Fruit fly (Drosophila melanogaster) whole organism, embryonic: Measurements from ENCODE around the gene Atf3.

Source experiments
- Ada2b ChIP-seq: fragments of 200-800 bp; sonication (Bioruptor generic); IDR thresholded peaks from 2 replicates; pipeline ENCODE4 v1.3.6; 2022; ENCODE audit warnings: missing biosample characterization, missing genetic modification characterization
- C15 ChIP-seq: fragments of 200-800 bp; sonication (Bioruptor generic); IDR thresholded peaks from 3 replicates; pipeline ENCODE4 v1.3.6; 2022; ENCODE audit warnings: missing biosample characterization, missing genetic modification characterization
- CG10366 ChIP-seq: fragments of 200-800 bp; sonication (Bioruptor generic); IDR thresholded peaks from 2 replicates; pipeline ENCODE4 v1.3.6; 2022; ENCODE audit warnings: missing biosample characterization, missing genetic modification characterization
- CG10543 ChIP-seq: fragments of 200-800 bp; sonication (Bioruptor generic); optimal IDR thresholded peaks from 3 replicates; lab custom pipeline; 2017; ENCODE audit warnings: missing biosample characterization, mild to moderate bottlenecking, missing genetic modification characterization, moderate library complexity
- CG11085 ChIP-seq: fragments of 200-800 bp; sonication (Bioruptor generic); IDR thresholded peaks from 2 replicates; pipeline ENCODE4 v1.3.6; 2022; ENCODE audit warnings: missing biosample characterization, missing genetic modification characterization
- CG11504 ChIP-seq: fragments of 200-800 bp; sonication (Bioruptor generic); optimal IDR thresholded peaks from 3 replicates; lab custom pipeline; 2019; ENCODE audit warnings: missing biosample characterization, mild to moderate bottlenecking, missing genetic modification characterization, moderate library complexity
- CG12155 ChIP-seq: fragments of 200-800 bp; sonication (Bioruptor generic); optimal IDR thresholded peaks from 3 replicates; lab custom pipeline; 2016; ENCODE audit warnings: missing biosample characterization, missing genetic modification characterization
- CG12769 ChIP-seq: fragments of 200-800 bp; sonication (Bioruptor generic); optimal IDR thresholded peaks from 2 replicates; lab custom pipeline; 2019; ENCODE audit warnings: missing biosample characterization, mild to moderate bottlenecking, missing genetic modification characterization, moderate library complexity
- CG15514 ChIP-seq: fragments of 200-800 bp; sonication (Bioruptor generic); optimal IDR thresholded peaks from 3 replicates; lab custom pipeline; 2017; ENCODE audit warnings: missing biosample characterization, missing genetic modification characterization, mild to moderate bottlenecking, moderate library complexity, missing genetic modification reagents
- CG1603 ChIP-seq: fragments of 200-800 bp; sonication (Bioruptor generic); optimal IDR thresholded peaks from 2 replicates; lab custom pipeline; 2019; ENCODE audit warnings: missing biosample characterization, mild to moderate bottlenecking, missing genetic modification characterization, moderate library complexity
- CG2120 ChIP-seq: fragments of 200-800 bp; sonication (Bioruptor generic); optimal IDR thresholded peaks from 3 replicates; lab custom pipeline; 2016; ENCODE audit warnings: missing biosample characterization, missing genetic modification characterization
- CG31224 ChIP-seq: fragments of 200-800 bp; sonication (Bioruptor generic); IDR thresholded peaks from 2 replicates; pipeline ENCODE4 v1.3.6; 2022; ENCODE audit warnings: missing biosample characterization, missing genetic modification characterization
- CG6175 ChIP-seq: fragments of 200-800 bp; sonication (Bioruptor generic); IDR thresholded peaks from 3 replicates; pipeline ENCODE4 v1.3.6; 2022; ENCODE audit warnings: missing biosample characterization, missing genetic modification characterization
- CG7786 ChIP-seq: fragments of 200-800 bp; sonication (Bioruptor generic); optimal IDR thresholded peaks from 2 replicates; lab custom pipeline; 2016; ENCODE audit warnings: missing biosample characterization, missing genetic modification characterization
- CG8290 ChIP-seq, 3 experiments: fragments of 200-800 bp; sonication (Bioruptor generic); optimal IDR thresholded peaks; 2 replicates each; lab custom pipeline; 2016 to 2019; ENCODE audit warnings: missing biosample characterization in 3 of 3, missing genetic modification characterization in 3 of 3, mild to moderate bottlenecking in 2 of 3, moderate library complexity in 1 of 3
- CG9437 ChIP-seq: fragments of 200-800 bp; sonication (Bioruptor generic); optimal IDR thresholded peaks from 2 replicates; lab custom pipeline; 2018; ENCODE audit warnings: missing biosample characterization, mild to moderate bottlenecking, missing genetic modification characterization
- CTCF ChIP-seq: fragments of 200-800 bp; sonication (Bioruptor generic); optimal IDR thresholded peaks from 2 replicates; lab custom pipeline; 2017; ENCODE audit warnings: missing biosample characterization, mild to moderate bottlenecking, missing genetic modification characterization, moderate library complexity
- CoRest ChIP-seq: fragments of 200-800 bp; sonication (Bioruptor generic); optimal IDR thresholded peaks from 3 replicates; lab custom pipeline; 2018; ENCODE audit warnings: missing biosample characterization, mild to moderate bottlenecking, missing genetic modification characterization, moderate library complexity
- Drgx ChIP-seq: fragments of 200-800 bp; sonication (Bioruptor generic); IDR thresholded peaks from 2 replicates; pipeline ENCODE4 v1.3.6; 2022; ENCODE audit warnings: missing biosample characterization, missing genetic modification characterization
- HLH3B ChIP-seq: fragments of 200-800 bp; sonication (Bioruptor generic); IDR thresholded peaks from 2 replicates; pipeline ENCODE4 v1.3.6; 2022; ENCODE audit warnings: missing biosample characterization, missing genetic modification characterization
- Hmr ChIP-seq: fragments of 200-800 bp; sonication (Bioruptor generic); optimal IDR thresholded peaks from 3 replicates; lab custom pipeline; 2017; ENCODE audit warnings: mild to moderate bottlenecking, missing biosample characterization, missing genetic modification reagents, missing genetic modification characterization
- Hr51 ChIP-seq, 2 experiments: fragments of 200-800 bp; sonication (Bioruptor generic); optimal IDR thresholded peaks; 2 replicates in 1 of 2; 3 replicates in 1 of 2; lab custom pipeline; 2016 to 2018; ENCODE audit warnings: missing biosample characterization in 2 of 2, missing genetic modification characterization in 2 of 2, mild to moderate bottlenecking in 1 of 2, moderate library complexity in 1 of 2
- Hr78 ChIP-seq, 2 experiments: fragments of 200-800 bp in 1 of 2; fragments of >200 bp in 1 of 2; sonication (Bioruptor generic) in 1 of 2; optimal IDR thresholded peaks; 2 replicates each; lab custom pipeline; 2017 to 2019; ENCODE audit warnings: missing biosample characterization in 2 of 2, missing genetic modification characterization in 2 of 2, mild to moderate bottlenecking in 1 of 2, moderate library complexity in 1 of 2
- Lpt ChIP-seq: fragments of >200 bp; optimal IDR thresholded peaks from 2 replicates; lab custom pipeline; 2018; ENCODE audit warnings: missing biosample characterization, missing genetic modification characterization
- Med ChIP-seq: fragments of 200-800 bp; sonication (Bioruptor generic); peaks from one replicate; lab custom pipeline; 2016; ENCODE audit warnings: missing biosample characterization, missing genetic modification characterization, mild to moderate bottlenecking, inconsistent platforms, moderate library complexity
- NfI ChIP-seq: fragments of 200-800 bp; sonication (Bioruptor generic); optimal IDR thresholded peaks from 3 replicates; lab custom pipeline; 2018; ENCODE audit warnings: missing biosample characterization, mild to moderate bottlenecking, missing genetic modification characterization, moderate library complexity
- chinmo ChIP-seq: fragments of 200-800 bp; sonication (Bioruptor generic); IDR thresholded peaks from 4 replicates; pipeline ENCODE4 v1.3.6; 2022; ENCODE audit warnings: missing biosample characterization, missing genetic modification characterization; ENCODE audit not compliant: partially characterized antibody
- chm ChIP-seq: fragments of 200-800 bp; sonication (Bioruptor generic); IDR thresholded peaks from 2 replicates; pipeline ENCODE4 v1.3.6; 2022; ENCODE audit warnings: missing biosample characterization, missing genetic modification characterization
- crol ChIP-seq: fragments of 200-800 bp; sonication (Bioruptor generic); IDR thresholded peaks from 2 replicates; pipeline ENCODE4 v1.3.6; 2022; ENCODE audit warnings: missing biosample characterization, missing genetic modification characterization
- cwo ChIP-seq: fragments of 200-800 bp; sonication (Bioruptor generic); optimal IDR thresholded peaks from 3 replicates; lab custom pipeline; 2017; ENCODE audit warnings: missing biosample characterization, missing genetic modification characterization, mild to moderate bottlenecking, moderate library complexity, missing genetic modification reagents
- ftz-f1 ChIP-seq: fragments of 200-800 bp; sonication (Bioruptor generic); optimal IDR thresholded peaks from 2 replicates; lab custom pipeline; 2016; ENCODE audit warnings: missing biosample characterization, missing genetic modification characterization
- gfzf ChIP-seq: fragments of 200-800 bp; sonication (Bioruptor generic); optimal IDR thresholded peaks from 2 replicates; lab custom pipeline; 2016; ENCODE audit warnings: missing biosample characterization, mild to moderate bottlenecking, missing genetic modification characterization, moderate library complexity
- grn ChIP-seq: fragments of 200-800 bp; sonication (Bioruptor generic); optimal IDR thresholded peaks from 3 replicates; lab custom pipeline; 2017; ENCODE audit warnings: missing biosample characterization, missing genetic modification characterization
- lmd ChIP-seq: fragments of 200-800 bp; sonication (Bioruptor generic); IDR thresholded peaks from 2 replicates; pipeline ENCODE4 v1.3.6; 2022; ENCODE audit warnings: missing biosample characterization, missing genetic modification characterization
- mam ChIP-seq: fragments of 200-800 bp; sonication (Bioruptor generic); optimal IDR thresholded peaks from 3 replicates; lab custom pipeline; 2016; ENCODE audit warnings: missing biosample characterization, missing genetic modification characterization
- nom ChIP-seq: fragments of 200-800 bp; sonication (Bioruptor generic); optimal IDR thresholded peaks from 2 replicates; lab custom pipeline; 2017; ENCODE audit warnings: missing biosample characterization, missing genetic modification characterization, mild to moderate bottlenecking, moderate library complexity, missing genetic modification reagents
- pan ChIP-seq, 4 experiments: fragments of >200 bp in 3 of 4; fragments of 200-800 bp in 1 of 4; sonication (Bioruptor generic) in 1 of 4; optimal IDR thresholded peaks in 3 of 4; IDR thresholded peaks in 1 of 4; 2 replicates each; pipeline versions ENCODE4 v1.3.6 to Lab custom; 2017 to 2022; ENCODE audit warnings: missing biosample characterization in 2 of 4, missing genetic modification characterization in 2 of 4, mixed read lengths in 1 of 4
- phol ChIP-seq: fragments of 200-800 bp; sonication (Bioruptor generic); optimal IDR thresholded peaks from 3 replicates; lab custom pipeline; 2018; ENCODE audit warnings: missing biosample characterization, mild to moderate bottlenecking, missing genetic modification characterization, moderate library complexity
- pita ChIP-seq: fragments of 200-800 bp; sonication (Bioruptor generic); optimal IDR thresholded peaks from 2 replicates; lab custom pipeline; 2017; ENCODE audit warnings: missing biosample characterization, mild to moderate bottlenecking, missing genetic modification characterization
- rib ChIP-seq: fragments of 200-800 bp; sonication (Bioruptor generic); IDR thresholded peaks from 2 replicates; pipeline ENCODE4 v1.3.6; 2022; ENCODE audit warnings: missing biosample characterization, missing genetic modification characterization
- row ChIP-seq: fragments of 200-800 bp; sonication (Bioruptor generic); IDR thresholded peaks from 3 replicates; pipeline ENCODE4 v1.3.6; 2022; ENCODE audit warnings: missing biosample characterization, missing genetic modification characterization
- sd ChIP-seq: fragments of 200-800 bp; sonication (Bioruptor generic); optimal IDR thresholded peaks from 3 replicates; lab custom pipeline; 2018; ENCODE audit warnings: missing biosample characterization, mild to moderate bottlenecking, missing genetic modification characterization, moderate library complexity
- sens ChIP-seq: fragments of 200-800 bp; sonication (Bioruptor generic); peaks from one replicate; lab custom pipeline; 2016; ENCODE audit warnings: missing biosample characterization, missing genetic modification characterization
- sr ChIP-seq: fragments of 200-800 bp; sonication (Bioruptor generic); IDR thresholded peaks from 3 replicates; pipeline ENCODE4 v1.3.6; 2022; ENCODE audit warnings: missing biosample characterization, missing genetic modification characterization
- ttk ChIP-seq: fragments of 200-800 bp; sonication (Bioruptor generic); IDR thresholded peaks from 2 replicates; pipeline ENCODE4 v2.1.2; 2022; ENCODE audit warnings: missing biosample characterization, missing genetic modification characterization
- wdn ChIP-seq: fragments of 200-800 bp; sonication (Bioruptor generic); IDR thresholded peaks from 2 replicates; pipeline ENCODE4 v1.3.6; 2022; ENCODE audit warnings: missing biosample characterization, missing genetic modification characterization

The Atf3 gene

dm6 chrX:1286868-1287835, 12.1 kb upstream of the Atf3 start, which contains the start of gene CG32812:
Gene CG32812 (plus strand): TSS chrX:1287290.
- TF ChIP-seq mam (GFP tag; lab: Kevin White, UChicago) (no peak), Hr78 (GFP tag; optimal IDR thresholded peaks at IDR 0.05; lab: Kevin White, UChicago) (peak in 1 of 2 experiments; percentile 48), CG12155 (GFP tag; lab: Kevin White, UChicago) (peak; percentile 92), sens (GFP tag; lab: Kevin White, UChicago) (peak; percentile 35), pita (GFP tag; lab: Kevin White, UChicago) (peak; percentile 40), ftz-f1 (peak; percentile 84), sr (GFP tag; lab: Robert Waterston, UW) (peak; percentile 94), NfI (GFP tag; lab: Kevin White, UChicago) (peak; percentile 25), Ada2b (GFP tag; lab: Robert Waterston, UW) (no peak), sd (tag; lab: Kevin White, UChicago) (peak; percentile 62), CG10543 (GFP tag; lab: Kevin White, UChicago) (peak; percentile 66), nom (GFP tag; lab: Kevin White, UChicago) (no peak), CG6175 (GFP tag; lab: Robert Waterston, UW) (peak; percentile 85), Lpt (no peak), CG9437 (GFP tag; lab: Kevin White, UChicago) (peak; percentile 64), cwo (GFP tag; lab: Kevin White, UChicago) (peak; percentile 13), CTCF (peak; percentile 35), crol (GFP tag; lab: Robert Waterston, UW) (peak; percentile 83), CG31224 (GFP tag; lab: Robert Waterston, UW) (no peak), CG12769 (tag; lab: Kevin White, UChicago) (peak; percentile 81), Med (GFP tag; lab: Kevin White, UChicago) (peak; percentile 16)

dm6 chrX:1286136-1286535, 11.1 kb upstream of the Atf3 start:
- TF ChIP-seq Hr51 (GFP tag; optimal IDR thresholded peaks at IDR 0.05; lab: Kevin White, UChicago) (no peak), rib (no peak), CG11085 (no peak), ttk (no peak), C15 (GFP tag; lab: Robert Waterston, UW) (no peak), CG15514 (peak; percentile 13), CG12769 (tag; lab: Kevin White, UChicago) (peak; percentile 39), CoRest (tag; lab: Kevin White, UChicago) (peak; percentile 4), wdn (GFP tag; lab: Robert Waterston, UW) (no peak), grn (GFP tag; lab: Kevin White, UChicago) (no peak), HLH3B (GFP tag; lab: Robert Waterston, UW) (no peak), Hmr (GFP tag; lab: Kevin White, UChicago) (peak; percentile 3), pan (optimal IDR thresholded peaks at IDR 0.05; lab: Kevin White, UChicago) (no peak), pan (GFP tag; optimal IDR thresholded peaks at IDR 0.05 in 1 of 2, IDR thresholded peaks at IDR 0.05 in 1 of 2) (peak in 1 of 2 experiments; percentile 41), CG7786 (GFP tag; lab: Kevin White, UChicago) (no peak), chm (GFP tag; lab: Robert Waterston, UW) (no peak), CTCF (peak; percentile 64), chinmo (0 out of 4 replicates have a peak, but pooled peaks have one; percentile 38), CG11504 (peak; percentile 6), CG8290 (GFP tag; optimal IDR thresholded peaks at IDR 0.05; lab: Kevin White, UChicago) (no peak), CG8290 (tag; optimal IDR thresholded peaks at IDR 0.05; lab: Kevin White, UChicago) (peak in 1 of 2 experiments; percentile 67), Drgx (0 out of 2 replicates have a peak, but pooled peaks have one; percentile 11), phol (tag; lab: Kevin White, UChicago) (peak; percentile 3), lmd (GFP tag; lab: Robert Waterston, UW) (peak; percentile 40; the same call in 1 of the 2 replicates), CG12155 (GFP tag; lab: Kevin White, UChicago) (peak; percentile 51), CG1603 (tag; lab: Kevin White, UChicago) (peak; percentile 39), row (GFP tag; lab: Robert Waterston, UW) (0 out of 3 replicates have a peak, but pooled peaks have one; percentile 21), pita (GFP tag; lab: Kevin White, UChicago) (peak; percentile 44), CG2120 (GFP tag; lab: Kevin White, UChicago) (peak; percentile 11), gfzf (GFP tag; lab: Kevin White, UChicago) (peak; percentile 30), CG10366 (GFP tag; lab: Robert Waterston, UW) (no peak)
